Worm (Caenorhabditis elegans): ENCODE data around the gene nep-8.

The nep-8 gene

ce11 chrII:3368097-3368496 is 35.5 kb upstream of the nep-8 start, which contains the start of gene Y49F6C.7:
Gene Y49F6C.7 (minus strand): TSS chrII:3368197.
- TF ChIP-seq ztf-3 (GFP tag; optimal IDR thresholded peaks at IDR 0.05) (no peak), F37B4.10 (GFP tag; IDR thresholded peaks at IDR 0.05) (no peak), ztf-28 (GFP tag; IDR thresholded peaks at IDR 0.05) (no peak), ceh-58 (GFP tag; IDR thresholded peaks at IDR 0.05) (no peak), Y95B8A.8 (GFP tag; IDR thresholded peaks at IDR 0.05) (no peak), rec-8 (tag; optimal IDR thresholded peaks at IDR 0.05) (no peak), lin-40 (tag; optimal IDR thresholded peaks at IDR 0.05) (no peak), aptf-2 (GFP tag; conservative IDR thresholded peaks at IDR 0.05) (no peak), lsy-27 (tag; optimal IDR thresholded peaks at IDR 0.05; ENCODE audit: borderline replicate concordance, insufficient read depth) (no peak), madf-3 (GFP tag; IDR thresholded peaks at IDR 0.05) (no peak), ekl-4 (GFP tag; IDR thresholded peaks at IDR 0.05) (no peak), sea-2 (GFP tag; IDR thresholded peaks at IDR 0.05) (no peak), ztf-6 (GFP tag; IDR thresholded peaks at IDR 0.05) (no peak), rcor-1 (GFP tag; IDR thresholded peaks at IDR 0.05) (no peak)

- TF ChIP-seq lin-40 (tag; optimal IDR thresholded peaks at IDR 0.05): no peak
- TF ChIP-seq D2030.7 (GFP tag; IDR thresholded peaks at IDR 0.05): no peak; the same call in 1 of the 2 replicates
- no peak for TF ChIP-seq lin-54 (GFP tag; optimal IDR thresholded peaks at IDR 0.05)
- no peak for TF ChIP-seq ceh-91 (GFP tag; IDR thresholded peaks at IDR 0.05)
- TF ChIP-seq efl-1 (GFP tag; optimal IDR thresholded peaks at IDR 0.05): peak; percentile 30
- no peak for TF ChIP-seq unc-130 (GFP tag; optimal IDR thresholded peaks at IDR 0.05)
- TF ChIP-seq madf-8 (GFP tag; conservative IDR thresholded peaks at IDR 0.05): no peak
- no peak for TF ChIP-seq F33H1.4 (GFP tag; IDR thresholded peaks at IDR 0.05)
- no peak for TF ChIP-seq F37B4.10 (GFP tag; IDR thresholded peaks at IDR 0.05)
- peak; percentile 98 for TF ChIP-seq aptf-2 (GFP tag; conservative IDR thresholded peaks at IDR 0.05)
- no peak for TF ChIP-seq ceh-58 (GFP tag; IDR thresholded peaks at IDR 0.05)
- peak; percentile 59; the same call in 1 of the 2 replicates for TF ChIP-seq hmg-1.2 (GFP tag; IDR thresholded peaks at IDR 0.05)
- TF ChIP-seq egrh-3 (GFP tag; IDR thresholded peaks at IDR 0.05): no peak
- TF ChIP-seq snpc-4 (GFP tag; optimal IDR thresholded peaks at IDR 0.05): no peak
- no peak for TF ChIP-seq snpc-4 (tag; optimal IDR thresholded peaks at IDR 0.05)
- TF ChIP-seq xnd-1 (tag; optimal IDR thresholded peaks at IDR 0.05): peak; percentile 8
- TF ChIP-seq die-1 (tag; optimal IDR thresholded peaks at IDR 0.05): no peak
- TF ChIP-seq lir-1 (GFP tag; conservative IDR thresholded peaks at IDR 0.05): no peak
- TF ChIP-seq madf-6 (GFP tag; IDR thresholded peaks at IDR 0.05): peak; percentile 72
- TF ChIP-seq F49E8.2 (tag; optimal IDR thresholded peaks at IDR 0.05; ENCODE audit: insufficient read depth): no peak
- TF ChIP-seq dpl-1 (GFP tag; optimal IDR thresholded peaks at IDR 0.05): no peak
- TF ChIP-seq nfyb-1 (GFP tag; IDR thresholded peaks at IDR 0.05): peak; percentile 94
- TF ChIP-seq him-1 (tag; optimal IDR thresholded peaks at IDR 0.05): no peak
- peak; percentile 85; the same call in 1 of the 2 replicates for TF ChIP-seq aptf-3 (GFP tag; IDR thresholded peaks at IDR 0.05)
Observed at ce11 chrII:3370061-3370460, 33.6 kb upstream of the nep-8 start, which contains the start of gene Y49F6C.8. Gene Y49F6C.8 (minus strand): TSS chrII:3370111.

DNA sequence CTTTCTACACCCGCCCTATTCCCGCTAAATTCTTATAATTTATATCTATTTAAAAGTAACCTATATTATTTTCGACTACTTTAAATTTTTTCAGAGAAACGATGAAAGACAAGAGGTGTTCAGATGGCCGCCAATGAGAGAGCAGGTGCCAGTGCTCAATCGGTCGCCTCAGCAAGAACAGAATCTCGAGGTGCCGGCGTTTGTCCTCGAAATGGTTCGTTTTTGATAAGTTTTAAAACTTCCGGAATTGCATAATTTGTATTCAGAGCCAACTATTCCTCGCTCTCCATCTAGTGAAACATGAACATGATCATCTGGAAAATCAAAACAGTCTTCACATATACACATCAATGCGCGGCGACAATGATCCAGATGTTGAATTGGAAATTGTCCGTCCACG is 32.6 kb upstream of the nep-8 start, which contains the start of gene bath-23:
bath-23 (plus strand) TSS at position 301 of the 400 bp plus-strand sequence.
- TF ChIP-seq cebp-1 (GFP tag; IDR thresholded peaks at IDR 0.05) (no peak), cebp-1 (tag; optimal IDR thresholded peaks at IDR 0.05) (no peak), xnd-1 (tag; optimal IDR thresholded peaks at IDR 0.05) (no peak), sea-2 (GFP tag; IDR thresholded peaks at IDR 0.05) (no peak), hlh-26 (GFP tag; conservative IDR thresholded peaks at IDR 0.05) (no peak), ztf-3 (GFP tag; optimal IDR thresholded peaks at IDR 0.05) (no peak), ztf-25 (GFP tag; IDR thresholded peaks at IDR 0.05) (no peak), snpc-3.4 (tag; optimal IDR thresholded peaks at IDR 0.05) (no peak), sptf-2 (GFP tag; optimal IDR thresholded peaks at IDR 0.05) (no peak), ekl-4 (GFP tag; IDR thresholded peaks at IDR 0.05) (no peak), dpff-1 (tag; optimal IDR thresholded peaks at IDR 0.05) (no peak), lsl-1 (GFP tag; optimal IDR thresholded peaks at IDR 0.05) (no peak)
